Worm (Caenorhabditis elegans): ENCODE results near the gene F07E5.13.

F07E5.13 gene

ce11 chrII:2075513-2075912 is 11.6 kb upstream of the F07E5.13 start, which contains the start of gene F07E5.8:
Gene F07E5.8, minus strand, starts transcription at chrII:2075613.
- TF ChIP-seq mes-4 (tag; optimal IDR thresholded peaks at IDR 0.05) (no peak), atf-7 (tag; optimal IDR thresholded peaks at IDR 0.05) (no peak), B0035.1 (tag; optimal IDR thresholded peaks at IDR 0.05) (no peak), snpc-1.3 (tag; optimal IDR thresholded peaks at IDR 0.05; ENCODE audit: insufficient read depth) (no peak), akir-1 (GFP tag; optimal IDR thresholded peaks at IDR 0.05) (no peak), snpc-4 (GFP tag; optimal IDR thresholded peaks at IDR 0.05) (no peak), snpc-4 (tag; optimal IDR thresholded peaks at IDR 0.05) (no peak), Y56A3A.18 (GFP tag; IDR thresholded peaks at IDR 0.05) (no peak), him-1 (tag; optimal IDR thresholded peaks at IDR 0.05) (no peak), D2030.7 (GFP tag; IDR thresholded peaks at IDR 0.05) (no peak), ceh-91 (GFP tag; IDR thresholded peaks at IDR 0.05) (no peak), sea-2 (GFP tag; IDR thresholded peaks at IDR 0.05) (no peak)

- no peak for TF ChIP-seq egl-18 (GFP tag; IDR thresholded peaks at IDR 0.05)
- no peak for TF ChIP-seq nfyb-1 (GFP tag; IDR thresholded peaks at IDR 0.05)
- no peak for TF ChIP-seq F57A8.1 (GFP tag; optimal IDR thresholded peaks at IDR 0.05)
- TF ChIP-seq dox-1 (GFP tag; IDR thresholded peaks at IDR 0.05), result no peak
- TF ChIP-seq ets-4 (GFP tag; optimal IDR thresholded peaks at IDR 0.05), result no peak
Measured at ce11 chrII:2071429-2071828, 7.5 kb upstream of the F07E5.13 start, which contains the start of gene F07E5.7. Gene F07E5.7, minus strand, starts transcription at chrII:2071529.

- TF ChIP-seq aptf-2 (GFP tag; conservative IDR thresholded peaks at IDR 0.05) (peak; percentile 83), hsf-1 (GFP tag; IDR thresholded peaks at IDR 0.05) (0 out of 2 replicates have a peak, but pooled peaks have one; percentile 17)
Measured at ce11 chrII:2067451-2068021, 3.6 kb upstream of the F07E5.13 start, which contains the start of gene F07E5.12. Gene F07E5.12, plus strand, starts transcription at chrII:2067971.

ce11 chrII:2064497-2064896 is 608 bp upstream of the F07E5.13 start, which contains the start of gene fbxb-6:
Gene fbxb-6, plus strand, starts transcription at chrII:2064797.
- no peak for TF ChIP-seq ztf-25 (GFP tag; IDR thresholded peaks at IDR 0.05)
- TF ChIP-seq hlh-26 (GFP tag; conservative IDR thresholded peaks at IDR 0.05), result no peak
- TF ChIP-seq mxl-1 (tag; optimal IDR thresholded peaks at IDR 0.05), result no peak
- TF ChIP-seq F22D6.2 (tag; optimal IDR thresholded peaks at IDR 0.05), result no peak
- no peak for TF ChIP-seq hmg-1.2 (GFP tag; IDR thresholded peaks at IDR 0.05)
- no peak for TF ChIP-seq nfya-2 (GFP tag; IDR thresholded peaks at IDR 0.05)
- no peak for TF ChIP-seq D2030.7 (GFP tag; IDR thresholded peaks at IDR 0.05)
- no peak for TF ChIP-seq pha-4 (tag; optimal IDR thresholded peaks at IDR 0.05)
- TF ChIP-seq F33H1.4 (GFP tag; IDR thresholded peaks at IDR 0.05), result no peak

ce11 chrII:2058985-2059384 is 4.9 kb downstream of the F07E5.13 start, which contains the start of gene F07E5.5:
Gene F07E5.5, minus strand, starts transcription at chrII:2059070.
- no peak for TF ChIP-seq rec-8 (tag; optimal IDR thresholded peaks at IDR 0.05)
- TF ChIP-seq mel-28 (tag; optimal IDR thresholded peaks at IDR 0.05; ENCODE audit: borderline replicate concordance), result no peak
- no peak for TF ChIP-seq F49E8.2 (tag; optimal IDR thresholded peaks at IDR 0.05; ENCODE audit: insufficient read depth)
- no peak for TF ChIP-seq bed-2 (GFP tag; IDR thresholded peaks at IDR 0.05)
- TF ChIP-seq nfyb-1 (GFP tag; IDR thresholded peaks at IDR 0.05), result no peak
- no peak for TF ChIP-seq nhr-27 (tag; optimal IDR thresholded peaks at IDR 0.05)
- no peak for TF ChIP-seq B0019.2 (GFP tag; conservative IDR thresholded peaks at IDR 0.05)
- no peak for TF ChIP-seq Y67H2A.10 (GFP tag; conservative IDR thresholded peaks at IDR 0.05)
- TF ChIP-seq lin-26 (GFP tag; IDR thresholded peaks at IDR 0.05), result no peak
- no peak for TF ChIP-seq F57C9.4 (tag; optimal IDR thresholded peaks at IDR 0.05)
- no peak for TF ChIP-seq ekl-4 (GFP tag; IDR thresholded peaks at IDR 0.05)
- no peak for TF ChIP-seq mes-4 (tag; optimal IDR thresholded peaks at IDR 0.05)
- TF ChIP-seq madf-6 (GFP tag; IDR thresholded peaks at IDR 0.05), result no peak
- no peak for TF ChIP-seq snpc-1.3 (tag; optimal IDR thresholded peaks at IDR 0.05; ENCODE audit: insufficient read depth)
- TF ChIP-seq F37B4.10 (GFP tag; IDR thresholded peaks at IDR 0.05), result no peak
- TF ChIP-seq K12H6.12 (tag; optimal IDR thresholded peaks at IDR 0.05), result no peak
- TF ChIP-seq Y79H2A.3 (GFP tag; conservative IDR thresholded peaks at IDR 0.05), result no peak
- TF ChIP-seq attf-5 (GFP tag; optimal IDR thresholded peaks at IDR 0.05), result peak; percentile 1

Data from whole organism, young adult.